Worm (Caenorhabditis elegans) whole organism, L3 larva: ENCODE measurements around the gene srx-33.

Experiments
- ZK546.5 ChIP-seq: sonication (generic microtip); optimal IDR thresholded peaks from 2 replicates; lab custom pipeline; 2017; ENCODE audit warnings: missing biosample characterization, missing genetic modification characterization
- ama-1 ChIP-seq: fragments of 150-350 bp; optimal IDR thresholded peaks from 2 replicates; lab custom pipeline; 2018
- ceh-28 ChIP-seq: fragments of 150-350 bp; optimal IDR thresholded peaks from 2 replicates; lab custom pipeline; 2014; ENCODE audit warnings: missing biosample characterization, missing genetic modification reagents, missing genetic modification characterization
- egl-27 ChIP-seq: sonication (generic microtip); optimal IDR thresholded peaks from 4 replicates; lab custom pipeline; 2017; ENCODE audit warnings: missing biosample characterization, missing genetic modification reagents, missing genetic modification characterization
- elt-1 ChIP-seq: fragments of 150-350 bp; optimal IDR thresholded peaks from 2 replicates; lab custom pipeline; 2014; ENCODE audit warnings: missing biosample characterization, missing genetic modification characterization
- elt-2 ChIP-seq: sonication (generic microtip); optimal IDR thresholded peaks from 2 replicates; lab custom pipeline; 2016; ENCODE audit warnings: missing genetic modification reagents, mild to moderate bottlenecking, missing genetic modification characterization, missing compliant biosample characterization
- lin-15B ChIP-seq: fragments of 150-350 bp; optimal IDR thresholded peaks from 2 replicates; lab custom pipeline; 2014; ENCODE audit warnings: missing biosample characterization, missing genetic modification characterization
- lin-39 ChIP-seq: fragments of 150-350 bp; optimal IDR thresholded peaks from 2 replicates; lab custom pipeline; 2018; ENCODE audit warnings: missing biosample characterization, missing genetic modification reagents, missing genetic modification characterization
- nhr-11 ChIP-seq: fragments of 150-350 bp; optimal IDR thresholded peaks from 2 replicates; lab custom pipeline; 2014; ENCODE audit warnings: missing biosample characterization, missing genetic modification characterization
- nhr-237 ChIP-seq: fragments of 150-350 bp; optimal IDR thresholded peaks from 2 replicates; lab custom pipeline; 2014; ENCODE audit warnings: missing biosample characterization, missing genetic modification characterization
- snpc-4 ChIP-seq: fragments of 150-350 bp; optimal IDR thresholded peaks from 2 replicates; lab custom pipeline; 2014; ENCODE audit warnings: missing biosample characterization, missing genetic modification characterization
- unc-62 ChIP-seq: fragments of 150-350 bp; sonication (generic microtip); optimal IDR thresholded peaks from 4 replicates; lab custom pipeline; 2014; ENCODE audit warnings: missing biosample characterization, missing genetic modification reagents, missing genetic modification characterization
- zag-1 ChIP-seq: fragments of 150-350 bp; optimal IDR thresholded peaks from 2 replicates; lab custom pipeline; 2014; ENCODE audit warnings: missing biosample characterization, missing genetic modification characterization

ce11 chrV:7110370-7110769, 8.3 kb downstream of the srx-33 start:
- TF ChIP-seq ceh-28 (tag; lab: Kevin White, UChicago): no peak
- TF ChIP-seq ama-1 (lab: Kevin White, UChicago): no peak
- no peak for TF ChIP-seq ZK546.5
- no peak for TF ChIP-seq nhr-237 (tag; lab: Kevin White, UChicago)
- TF ChIP-seq snpc-4 (tag; lab: Kevin White, UChicago): no peak
- no peak for TF ChIP-seq nhr-11 (tag; lab: Kevin White, UChicago)
- no peak for TF ChIP-seq elt-2 (tag; lab: Kevin White, UChicago)
- no peak for TF ChIP-seq elt-1 (tag; lab: Kevin White, UChicago)
- TF ChIP-seq zag-1 (tag; lab: Kevin White, UChicago): no peak
- TF ChIP-seq lin-15B (tag; lab: Kevin White, UChicago): no peak
- TF ChIP-seq egl-27 (tag; lab: Kevin White, UChicago): no peak
- TF ChIP-seq unc-62 (GFP tag; lab: Kevin White, UChicago): no peak
- TF ChIP-seq lin-39 (tag; lab: Kevin White, UChicago): no peak
